Fruit fly (Drosophila melanogaster) whole organism, embryonic: ENCODE results near the gene Gmap.
A peak's percentile ranks its signal among the peaks of the same experiment; 100 is the strongest.

ENCODE experiments used
- CG10274 ChIP-seq: fragments of 200-800 bp; sonication (Bioruptor generic); optimal IDR thresholded peaks from 3 replicates; lab custom pipeline; 2017; ENCODE audit warnings: missing biosample characterization, mild to moderate bottlenecking, missing genetic modification characterization
- CG10321 ChIP-seq: fragments of 200-800 bp; sonication (Bioruptor generic); IDR thresholded peaks from 2 replicates; pipeline ENCODE4 v1.3.6; 2022; ENCODE audit warnings: missing biosample characterization, missing genetic modification characterization
- CG10959 ChIP-seq: fragments of 200-800 bp; sonication (Bioruptor generic); IDR thresholded peaks from 2 replicates; pipeline ENCODE4 v1.3.6; 2022; ENCODE audit warnings: missing biosample characterization, missing genetic modification characterization
- CG11085 ChIP-seq: fragments of 200-800 bp; sonication (Bioruptor generic); IDR thresholded peaks from 2 replicates; pipeline ENCODE4 v1.3.6; 2022; ENCODE audit warnings: missing biosample characterization, missing genetic modification characterization
- CG14667 ChIP-seq: fragments of 200-800 bp; sonication (Bioruptor generic); IDR thresholded peaks from 2 replicates; pipeline ENCODE4 v1.3.6; 2022; ENCODE audit warnings: missing biosample characterization, missing genetic modification characterization
- CG1529 ChIP-seq: fragments of 200-800 bp; sonication (Bioruptor generic); optimal IDR thresholded peaks from 3 replicates; lab custom pipeline; 2018; ENCODE audit warnings: missing biosample characterization, missing genetic modification characterization
- CG1647 ChIP-seq: fragments of 200-800 bp; sonication (Bioruptor generic); optimal IDR thresholded peaks from 3 replicates; lab custom pipeline; 2016; ENCODE audit warnings: missing biosample characterization, missing genetic modification characterization
- CG16813 ChIP-seq: fragments of 200-800 bp; sonication (Bioruptor generic); IDR thresholded peaks from 3 replicates; pipeline ENCODE4 v1.3.6; 2022; ENCODE audit warnings: missing biosample characterization, missing genetic modification characterization; ENCODE audit not compliant: partially characterized antibody
- CG17912 ChIP-seq: fragments of 200-800 bp; sonication (Bioruptor generic); optimal IDR thresholded peaks from 2 replicates; lab custom pipeline; 2018; ENCODE audit warnings: missing biosample characterization, mild to moderate bottlenecking, missing genetic modification characterization
- CG18011 ChIP-seq: fragments of 200-800 bp; sonication (Bioruptor generic); optimal IDR thresholded peaks from 2 replicates; lab custom pipeline; 2017; ENCODE audit warnings: missing biosample characterization, missing genetic modification characterization, mild to moderate bottlenecking, moderate library complexity, missing genotype
- CG2889 ChIP-seq: fragments of 200-800 bp; sonication (Bioruptor generic); IDR thresholded peaks from 3 replicates; pipeline ENCODE4 v1.3.6; 2022; ENCODE audit warnings: missing biosample characterization, missing genetic modification characterization
- CG34422 ChIP-seq: fragments of 200-800 bp; sonication (Bioruptor generic); IDR thresholded peaks from 3 replicates; pipeline ENCODE4 v1.3.6; 2022; ENCODE audit warnings: missing biosample characterization, missing genetic modification characterization
- CG7987 ChIP-seq: fragments of 200-800 bp; sonication (Bioruptor generic); optimal IDR thresholded peaks from 2 replicates; lab custom pipeline; 2018; ENCODE audit warnings: missing biosample characterization, mild to moderate bottlenecking, missing genetic modification characterization, moderate library complexity
- CG8388 ChIP-seq: fragments of 200-800 bp; sonication (Bioruptor generic); optimal IDR thresholded peaks from 2 replicates; lab custom pipeline; 2019; ENCODE audit warnings: missing biosample characterization, mild to moderate bottlenecking, missing genetic modification characterization, moderate library complexity
- CG9609 ChIP-seq: fragments of 200-800 bp; sonication (Bioruptor generic); optimal IDR thresholded peaks from 3 replicates; lab custom pipeline; 2016; ENCODE audit warnings: missing biosample characterization, missing genetic modification characterization
- CG9727 ChIP-seq: fragments of 200-800 bp; sonication (Bioruptor generic); optimal IDR thresholded peaks from 3 replicates; lab custom pipeline; 2017; ENCODE audit warnings: missing biosample characterization, mild to moderate bottlenecking, missing genetic modification characterization
- CG9932 ChIP-seq: fragments of 200-800 bp; sonication (Bioruptor generic); IDR thresholded peaks from 2 replicates; pipeline ENCODE4 v1.3.6; 2022; ENCODE audit warnings: missing biosample characterization, missing genetic modification characterization
- CHES-1-like ChIP-seq: fragments of 200-800 bp; sonication (Bioruptor generic); optimal IDR thresholded peaks from 2 replicates; lab custom pipeline; 2016; ENCODE audit warnings: missing biosample characterization, missing genetic modification characterization
- Doc3 ChIP-seq: fragments of 200-800 bp; sonication (Bioruptor generic); IDR thresholded peaks from 3 replicates; pipeline ENCODE4 v1.3.6; 2022; ENCODE audit warnings: missing biosample characterization, missing genetic modification characterization; ENCODE audit not compliant: partially characterized antibody
- Hmx ChIP-seq: fragments of 200-800 bp; sonication (Bioruptor generic); optimal IDR thresholded peaks from 2 replicates; lab custom pipeline; 2016; ENCODE audit warnings: missing biosample characterization, missing genetic modification characterization
- Hr39 ChIP-seq: fragments of >200 bp; optimal IDR thresholded peaks from 2 replicates; lab custom pipeline; 2017
- Lim3 ChIP-seq: fragments of 200-800 bp; sonication (Bioruptor generic); IDR thresholded peaks from 2 replicates; pipeline ENCODE4 v1.3.6; 2022; ENCODE audit warnings: missing biosample characterization, missing genetic modification characterization
- Meics ChIP-seq: fragments of 200-800 bp; sonication (Bioruptor generic); optimal IDR thresholded peaks from 2 replicates; lab custom pipeline; 2017; ENCODE audit warnings: missing biosample characterization, mild to moderate bottlenecking, missing genetic modification characterization
- NC2β ChIP-seq: fragments of 200-800 bp; sonication (Bioruptor generic); optimal IDR thresholded peaks from 2 replicates; lab custom pipeline; 2016; ENCODE audit warnings: missing biosample characterization, missing genetic modification characterization
- Ravus ChIP-seq: fragments of 200-800 bp; sonication (Bioruptor generic); IDR thresholded peaks from 2 replicates; pipeline ENCODE4 v1.3.6; 2022; ENCODE audit warnings: missing biosample characterization, missing genetic modification characterization
- Taf1 ChIP-seq: fragments of 200-800 bp; sonication (Bioruptor generic); IDR thresholded peaks from 2 replicates; pipeline ENCODE4 v1.3.6; 2022; ENCODE audit warnings: missing biosample characterization, missing genetic modification characterization
- abd-A ChIP-seq: fragments of 200-800 bp; sonication (Bioruptor generic); optimal IDR thresholded peaks from 3 replicates; lab custom pipeline; 2019; ENCODE audit warnings: missing biosample characterization, mild to moderate bottlenecking, missing genetic modification characterization, moderate library complexity
- ara ChIP-seq: fragments of 200-800 bp; sonication (Bioruptor generic); IDR thresholded peaks from 2 replicates; pipeline ENCODE4 v1.3.6; 2022; ENCODE audit warnings: missing biosample characterization, missing genetic modification characterization
- ato ChIP-seq: fragments of 200-800 bp; sonication (Bioruptor generic); IDR thresholded peaks from 2 replicates; pipeline ENCODE4 v1.3.6; 2022; ENCODE audit warnings: missing biosample characterization, missing genetic modification characterization; ENCODE audit not compliant: partially characterized antibody
- bcd ChIP-seq: fragments of 200-800 bp; sonication (Bioruptor generic); optimal IDR thresholded peaks from 2 replicates; lab custom pipeline; 2017; ENCODE audit warnings: missing biosample characterization, mild to moderate bottlenecking, missing genetic modification characterization
- cas ChIP-seq: fragments of 200-800 bp; sonication (Bioruptor generic); IDR thresholded peaks from 2 replicates; pipeline ENCODE4 v1.3.6; 2022; ENCODE audit warnings: missing biosample characterization, missing genetic modification characterization
- chm ChIP-seq: fragments of 200-800 bp; sonication (Bioruptor generic); IDR thresholded peaks from 2 replicates; pipeline ENCODE4 v1.3.6; 2022; ENCODE audit warnings: missing biosample characterization, missing genetic modification characterization
- dati ChIP-seq: fragments of 200-800 bp; sonication (Bioruptor generic); IDR thresholded peaks from 2 replicates; pipeline ENCODE4 v1.3.6; 2022; ENCODE audit warnings: missing biosample characterization, missing genetic modification characterization
- dpn ChIP-seq, 2 experiments: fragments of 200-800 bp; sonication (Bioruptor generic); optimal IDR thresholded peaks; 3 replicates each; lab custom pipeline; 2016; ENCODE audit warnings: missing biosample characterization in 2 of 2, missing genetic modification characterization in 2 of 2
- ems ChIP-seq: fragments of 200-800 bp; sonication (Bioruptor generic); optimal IDR thresholded peaks from 3 replicates; lab custom pipeline; 2016; ENCODE audit warnings: missing biosample characterization, missing genetic modification characterization
- ewg ChIP-seq: fragments of 200-800 bp; sonication (Bioruptor generic); optimal IDR thresholded peaks from 3 replicates; lab custom pipeline; 2017; ENCODE audit warnings: mild to moderate bottlenecking, missing biosample characterization, missing genetic modification reagents, missing genetic modification characterization
- grau ChIP-seq: fragments of 200-800 bp; optimal IDR thresholded peaks from 3 replicates; lab custom pipeline; 2019; ENCODE audit warnings: missing biosample characterization, mild to moderate bottlenecking, missing genetic modification characterization, moderate library complexity
- her ChIP-seq: fragments of 200-800 bp; sonication (Bioruptor generic); optimal IDR thresholded peaks from 2 replicates; lab custom pipeline; 2016; ENCODE audit warnings: missing biosample characterization, missing genetic modification characterization
- kay ChIP-seq: fragments of 200-800 bp; sonication (Bioruptor generic); optimal IDR thresholded peaks from 2 replicates; lab custom pipeline; 2016; ENCODE audit warnings: missing biosample characterization, missing genetic modification characterization
- klu ChIP-seq: fragments of 200-800 bp; sonication (Bioruptor generic); IDR thresholded peaks from 2 replicates; pipeline ENCODE4 v1.3.6; 2022; ENCODE audit warnings: missing biosample characterization, missing genetic modification characterization
- lab ChIP-seq: fragments of 200-800 bp; sonication (Bioruptor generic); optimal IDR thresholded peaks from 3 replicates; lab custom pipeline; 2017; ENCODE audit warnings: missing biosample characterization, missing genetic modification characterization, mild to moderate bottlenecking, moderate library complexity, missing genetic modification reagents
- lbe ChIP-seq: fragments of 200-800 bp; sonication (Bioruptor generic); optimal IDR thresholded peaks from 2 replicates; lab custom pipeline; 2016; ENCODE audit warnings: missing biosample characterization, mild to moderate bottlenecking, missing genetic modification characterization
- lmd ChIP-seq: fragments of 200-800 bp; sonication (Bioruptor generic); IDR thresholded peaks from 2 replicates; pipeline ENCODE4 v1.3.6; 2022; ENCODE audit warnings: missing biosample characterization, missing genetic modification characterization
- nom ChIP-seq: fragments of 200-800 bp; sonication (Bioruptor generic); optimal IDR thresholded peaks from 2 replicates; lab custom pipeline; 2017; ENCODE audit warnings: missing biosample characterization, missing genetic modification characterization, mild to moderate bottlenecking, moderate library complexity, missing genetic modification reagents
- odd ChIP-seq: fragments of 200-800 bp; sonication (Bioruptor generic); optimal IDR thresholded peaks from 2 replicates; lab custom pipeline; 2017; ENCODE audit warnings: missing biosample characterization, mild to moderate bottlenecking, missing genetic modification characterization
- otp ChIP-seq: fragments of 200-800 bp; sonication (Bioruptor generic); IDR thresholded peaks from 3 replicates; pipeline ENCODE4, ENCODE4 v1.3.6; 2022; ENCODE audit warnings: missing biosample characterization, missing genetic modification characterization
- sisA ChIP-seq: fragments of 200-800 bp; sonication (Bioruptor generic); IDR thresholded peaks from 2 replicates; pipeline ENCODE4 v1.3.6; 2022; ENCODE audit warnings: missing biosample characterization, missing genetic modification characterization
- tup ChIP-seq: fragments of 200-800 bp; sonication (Bioruptor generic); optimal IDR thresholded peaks from 2 replicates; lab custom pipeline; 2016; ENCODE audit warnings: missing biosample characterization, mild to moderate bottlenecking, missing genetic modification characterization, moderate library complexity
- vnd ChIP-seq: fragments of 200-800 bp; sonication (Bioruptor generic); IDR thresholded peaks from 3 replicates; pipeline ENCODE4 v1.3.6; 2022; ENCODE audit warnings: missing biosample characterization, missing genetic modification characterization; ENCODE audit not compliant: partially characterized antibody
- zfh1 ChIP-seq: fragments of 200-800 bp; sonication (Bioruptor generic); IDR thresholded peaks from 3 replicates; pipeline ENCODE4 v1.3.6; 2022; ENCODE audit warnings: missing biosample characterization, missing genetic modification characterization

The Gmap gene

DNA sequence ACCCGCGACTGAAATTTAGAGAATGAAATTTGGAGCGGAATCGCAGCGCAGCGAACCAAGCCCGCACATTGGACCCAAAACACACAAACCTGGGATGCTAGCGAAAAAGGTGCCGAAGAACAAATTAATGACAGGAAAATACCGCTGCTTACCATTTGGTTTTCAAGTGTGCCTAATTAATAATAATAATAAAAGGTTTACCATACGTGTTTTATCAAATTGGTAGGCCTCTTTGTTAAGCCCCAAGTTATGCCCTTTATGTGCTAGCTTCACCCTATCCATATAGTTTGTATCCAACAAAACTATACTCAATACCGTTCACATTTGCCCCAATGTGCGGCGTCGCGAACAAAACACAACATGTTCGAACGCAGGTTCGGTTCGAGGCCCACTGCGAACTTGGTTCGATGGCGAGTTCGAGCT, 67.5 kb downstream of the Gmap start, which contains the start of gene Ac13E (continued):
- peak; percentile 72 for TF ChIP-seq vnd (GFP tag; lab: Robert Waterston, UW)
- peak; percentile 84 for TF ChIP-seq ara (GFP tag; lab: Robert Waterston, UW)
- peak; percentile 79 for TF ChIP-seq sisA (GFP tag; lab: Robert Waterston, UW)
- TF ChIP-seq Lim3 = peak; percentile 37; the same call in 1 of the 2 replicates
- peak; percentile 69 for TF ChIP-seq CG34422 (GFP tag; lab: Robert Waterston, UW)
- peak; percentile 84 for TF ChIP-seq kay (GFP tag; lab: Kevin White, UChicago)
- peak; percentile 78; the same call in 2 of the 3 replicates for TF ChIP-seq otp
- peak; percentile 83 for TF ChIP-seq CG10274 (GFP tag; lab: Kevin White, UChicago)
- TF ChIP-seq ems (GFP tag; lab: Kevin White, UChicago) = peak; percentile 91
- TF ChIP-seq ato (GFP tag; lab: Robert Waterston, UW) = no peak
- peak; percentile 30 for TF ChIP-seq Ravus (GFP tag; lab: Robert Waterston, UW)
- peak; percentile 68 for TF ChIP-seq CG9609
- peak; percentile 45; the same call in 1 of the 2 replicates for TF ChIP-seq dati (GFP tag; lab: Robert Waterston, UW)
- peak; percentile 79 for TF ChIP-seq NC2β (GFP tag; lab: Kevin White, UChicago)
- peak; percentile 60 for TF ChIP-seq Hmx (GFP tag; lab: Kevin White, UChicago)
- no peak for TF ChIP-seq Hr39 (lab: Kevin White, UChicago)
- peak; percentile 80 for TF ChIP-seq tup (GFP tag; lab: Kevin White, UChicago)
- TF ChIP-seq ewg (GFP tag; lab: Kevin White, UChicago) = peak; percentile 76
- peak; percentile 71 for TF ChIP-seq CG18011 (GFP tag; lab: Kevin White, UChicago)
- TF ChIP-seq grau (tag; lab: Kevin White, UChicago) = peak; percentile 92
- TF ChIP-seq CG1647 (GFP tag; lab: Kevin White, UChicago) = peak; percentile 73
- TF ChIP-seq her = peak; percentile 59
- TF ChIP-seq CG1529 (GFP tag; lab: Kevin White, UChicago) = peak; percentile 89
- TF ChIP-seq CG10959 (GFP tag; lab: Robert Waterston, UW) = peak; percentile 76
- peak; percentile 90 for TF ChIP-seq CG9727 (GFP tag; lab: Kevin White, UChicago)
- TF ChIP-seq bcd (GFP tag; lab: Kevin White, UChicago) = peak; percentile 88
- peak; percentile 70; the same call in 1 of the 2 replicates for TF ChIP-seq Taf1 (GFP tag; lab: Robert Waterston, UW)
- peak; percentile 87 for TF ChIP-seq zfh1 (GFP tag; lab: Robert Waterston, UW)
- peak; percentile 70 for TF ChIP-seq CG14667 (GFP tag; lab: Robert Waterston, UW)
- TF ChIP-seq abd-A = no peak
- TF ChIP-seq Meics (GFP tag; lab: Kevin White, UChicago) = peak; percentile 92
- TF ChIP-seq odd (GFP tag; lab: Kevin White, UChicago) = peak; percentile 86
- peak; percentile 84 for TF ChIP-seq lbe (GFP tag; lab: Kevin White, UChicago)
- TF ChIP-seq CG8388 (GFP tag; lab: Kevin White, UChicago) = peak; percentile 85
- peak; percentile 8 for TF ChIP-seq CG17912 (GFP tag; lab: Kevin White, UChicago)
- TF ChIP-seq CG7987 (GFP tag; lab: Kevin White, UChicago) = peak; percentile 26
- TF ChIP-seq CG16813 (GFP tag; lab: Robert Waterston, UW) = peak; percentile 70
- peak; percentile 73; the same call in 1 of the 2 replicates for TF ChIP-seq klu (GFP tag; lab: Robert Waterston, UW)
- peak; percentile 47; the same call in 1 of the 2 replicates for TF ChIP-seq chm
- peak; percentile 92 for TF ChIP-seq lmd (GFP tag; lab: Robert Waterston, UW)
- TF ChIP-seq CG2889 (GFP tag; lab: Robert Waterston, UW) = peak; percentile 71; the same call in 1 of the 3 replicates
- peak; percentile 41; the same call in 1 of the 3 replicates for TF ChIP-seq Doc3 (GFP tag; lab: Robert Waterston, UW)
- peak; percentile 74 for TF ChIP-seq CHES-1-like
- peak; percentile 80 to 91 for TF ChIP-seq dpn (GFP tag; optimal IDR thresholded peaks at IDR 0.05; lab: Kevin White, UChicago)
- TF ChIP-seq lab (GFP tag; lab: Kevin White, UChicago) = peak; percentile 92
- peak; percentile 64; the same call in 1 of the 2 replicates for TF ChIP-seq CG11085
- peak; percentile 90 for TF ChIP-seq CG9932 (GFP tag; lab: Robert Waterston, UW)
- TF ChIP-seq CG10321 (GFP tag; lab: Robert Waterston, UW) = peak; percentile 40; the same call in 1 of the 2 replicates
- peak; percentile 85 for TF ChIP-seq nom (GFP tag; lab: Kevin White, UChicago)
- peak; percentile 60 for TF ChIP-seq cas (GFP tag; lab: Robert Waterston, UW)
